Fruit fly (Drosophila melanogaster) whole organism, embryonic: ENCODE results near the gene Gmap.

ENCODE experiments used
- CG10431 ChIP-seq: fragments of 200-800 bp; sonication (Bioruptor generic); optimal IDR thresholded peaks from 3 replicates; lab custom pipeline; 2018; ENCODE audit warnings: missing biosample characterization, mild to moderate bottlenecking, missing genetic modification characterization
- CG10959 ChIP-seq: fragments of 200-800 bp; sonication (Bioruptor generic); IDR thresholded peaks from 2 replicates; pipeline ENCODE4 v1.3.6; 2022; ENCODE audit warnings: missing biosample characterization, missing genetic modification characterization
- CG11093 ChIP-seq: fragments of 200-800 bp; sonication (Bioruptor generic); IDR thresholded peaks from 3 replicates; pipeline ENCODE4 v1.3.6; 2022; ENCODE audit warnings: missing biosample characterization, missing genetic modification characterization
- CG11504 ChIP-seq: fragments of 200-800 bp; sonication (Bioruptor generic); optimal IDR thresholded peaks from 3 replicates; lab custom pipeline; 2019; ENCODE audit warnings: missing biosample characterization, mild to moderate bottlenecking, missing genetic modification characterization, moderate library complexity
- CG11560 ChIP-seq: fragments of 200-800 bp; sonication (Bioruptor generic); IDR thresholded peaks from 3 replicates; pipeline ENCODE4 v1.3.6; 2022; ENCODE audit warnings: missing biosample characterization, missing genetic modification characterization
- CG14050 ChIP-seq: fragments of 200-800 bp; sonication (Bioruptor generic); IDR thresholded peaks from 3 replicates; pipeline ENCODE4 v1.3.6; 2022; ENCODE audit warnings: missing biosample characterization, missing genetic modification characterization
- CG1832 ChIP-seq: fragments of 200-800 bp; sonication (Bioruptor generic); optimal IDR thresholded peaks from 2 replicates; lab custom pipeline; 2017; ENCODE audit warnings: missing biosample characterization, mild to moderate bottlenecking, missing genetic modification characterization, inconsistent platforms
- CG2116 ChIP-seq: fragments of 200-800 bp; sonication (Bioruptor generic); optimal IDR thresholded peaks from 3 replicates; lab custom pipeline; 2018; ENCODE audit warnings: missing biosample characterization, mild to moderate bottlenecking, missing genetic modification characterization
- CG2678 ChIP-seq: fragments of 200-800 bp; sonication (Bioruptor generic); optimal IDR thresholded peaks from 3 replicates; lab custom pipeline; 2019; ENCODE audit warnings: missing biosample characterization, mild to moderate bottlenecking, missing genetic modification characterization, moderate library complexity
- CG2712 ChIP-seq: fragments of 200-800 bp; optimal IDR thresholded peaks from 3 replicates; lab custom pipeline; 2019; ENCODE audit warnings: missing biosample characterization, mild to moderate bottlenecking, missing genetic modification characterization, moderate library complexity
- CG33557 ChIP-seq: fragments of 200-800 bp; sonication (Bioruptor generic); optimal IDR thresholded peaks from 2 replicates; lab custom pipeline; 2019; ENCODE audit warnings: missing biosample characterization, mild to moderate bottlenecking, missing genetic modification characterization, moderate library complexity
- CG34224 ChIP-seq: fragments of 200-800 bp; sonication (Bioruptor generic); IDR thresholded peaks from 3 replicates; pipeline ENCODE4 v1.3.6; 2022; ENCODE audit warnings: missing biosample characterization, missing genetic modification characterization; ENCODE audit not compliant: partially characterized antibody
- CG34422 ChIP-seq: fragments of 200-800 bp; sonication (Bioruptor generic); IDR thresholded peaks from 3 replicates; pipeline ENCODE4 v1.3.6; 2022; ENCODE audit warnings: missing biosample characterization, missing genetic modification characterization
- CG4282 ChIP-seq: fragments of 200-800 bp; sonication (Bioruptor generic); optimal IDR thresholded peaks from 2 replicates; lab custom pipeline; 2016; ENCODE audit warnings: missing biosample characterization, missing genetic modification characterization
- CG4360 ChIP-seq: fragments of 200-800 bp; sonication (Bioruptor generic); IDR thresholded peaks from 2 replicates; pipeline ENCODE4 v1.3.6; 2022; ENCODE audit warnings: missing biosample characterization, missing genetic modification characterization
- CG4854 ChIP-seq: fragments of 200-800 bp; sonication (Bioruptor generic); optimal IDR thresholded peaks from 2 replicates; lab custom pipeline; 2016; ENCODE audit warnings: missing biosample characterization, missing genetic modification characterization, inconsistent platforms
- CG5245 ChIP-seq: fragments of 200-800 bp; sonication (Bioruptor generic); optimal IDR thresholded peaks from 3 replicates; lab custom pipeline; 2016; ENCODE audit warnings: missing biosample characterization, missing genetic modification characterization
- CG7271 ChIP-seq: fragments of 200-800 bp; sonication (Bioruptor generic); optimal IDR thresholded peaks from 2 replicates; lab custom pipeline; 2018; ENCODE audit warnings: missing biosample characterization, mild to moderate bottlenecking, missing genetic modification characterization, moderate library complexity
- CG7928 ChIP-seq: fragments of 200-800 bp; sonication (Bioruptor generic); optimal IDR thresholded peaks from 2 replicates; lab custom pipeline; 2017; ENCODE audit warnings: missing biosample characterization, mild to moderate bottlenecking, missing genetic modification characterization
- CG8765 ChIP-seq: fragments of 200-800 bp; sonication (Bioruptor generic); IDR thresholded peaks from 2 replicates; pipeline ENCODE4 v1.3.6; 2022; ENCODE audit warnings: missing biosample characterization, missing genetic modification characterization
- CG8944 ChIP-seq: fragments of 200-800 bp; sonication (Bioruptor generic); optimal IDR thresholded peaks from 3 replicates; lab custom pipeline; 2016; ENCODE audit warnings: missing biosample characterization, missing genetic modification characterization
- CG9797 ChIP-seq: fragments of 200-800 bp; sonication (Bioruptor generic); optimal IDR thresholded peaks from 3 replicates; lab custom pipeline; 2018; ENCODE audit warnings: missing biosample characterization, mild to moderate bottlenecking, missing genetic modification characterization
- Doc3 ChIP-seq: fragments of 200-800 bp; sonication (Bioruptor generic); IDR thresholded peaks from 3 replicates; pipeline ENCODE4 v1.3.6; 2022; ENCODE audit warnings: missing biosample characterization, missing genetic modification characterization; ENCODE audit not compliant: partially characterized antibody
- HmgD ChIP-seq: fragments of 200-800 bp; sonication (Bioruptor generic); optimal IDR thresholded peaks from 3 replicates; lab custom pipeline; 2016; ENCODE audit warnings: missing biosample characterization, missing genetic modification characterization
- Hmr ChIP-seq: fragments of 200-800 bp; sonication (Bioruptor generic); optimal IDR thresholded peaks from 3 replicates; lab custom pipeline; 2017; ENCODE audit warnings: mild to moderate bottlenecking, missing biosample characterization, missing genetic modification reagents, missing genetic modification characterization
- Max ChIP-seq: fragments of 200-800 bp; sonication (Bioruptor generic); optimal IDR thresholded peaks from 2 replicates; lab custom pipeline; 2016; ENCODE audit warnings: missing biosample characterization, mild to moderate bottlenecking, missing genetic modification characterization
- NFAT ChIP-seq: fragments of 200-800 bp; sonication (Bioruptor generic); IDR thresholded peaks from 2 replicates; pipeline ENCODE4 v1.3.6; 2022; ENCODE audit warnings: missing biosample characterization, missing genetic modification characterization
- Ravus ChIP-seq: fragments of 200-800 bp; sonication (Bioruptor generic); IDR thresholded peaks from 2 replicates; pipeline ENCODE4 v1.3.6; 2022; ENCODE audit warnings: missing biosample characterization, missing genetic modification characterization
- TFAM ChIP-seq: fragments of 200-800 bp; sonication (Bioruptor generic); optimal IDR thresholded peaks from 2 replicates; lab custom pipeline; 2017; ENCODE audit warnings: missing biosample characterization, missing genetic modification characterization, inconsistent platforms
- Usf ChIP-seq: fragments of 200-800 bp; sonication (Bioruptor generic); optimal IDR thresholded peaks from 2 replicates; lab custom pipeline; 2017; ENCODE audit warnings: missing genotype, missing biosample characterization, missing genetic modification characterization
- YL-1 ChIP-seq: fragments of 200-800 bp; sonication (Bioruptor generic); optimal IDR thresholded peaks from 3 replicates; lab custom pipeline; 2017; ENCODE audit warnings: missing biosample characterization, mild to moderate bottlenecking, missing genetic modification characterization
- al ChIP-seq: fragments of 200-800 bp; sonication (Bioruptor generic); IDR thresholded peaks from 2 replicates; pipeline ENCODE4 v1.3.6; 2022; ENCODE audit warnings: missing biosample characterization, missing genetic modification characterization
- br ChIP-seq: fragments of >200 bp; optimal IDR thresholded peaks from 2 replicates; lab custom pipeline; 2017
- fd64A ChIP-seq: fragments of 200-800 bp; sonication (Bioruptor generic); optimal IDR thresholded peaks from 3 replicates; lab custom pipeline; 2018; ENCODE audit warnings: missing biosample characterization, mild to moderate bottlenecking, missing genetic modification characterization
- ftz-f1 ChIP-seq: fragments of 200-800 bp; sonication (Bioruptor generic); optimal IDR thresholded peaks from 2 replicates; lab custom pipeline; 2016; ENCODE audit warnings: missing biosample characterization, missing genetic modification characterization
- gcm ChIP-seq: fragments of 200-800 bp; sonication (Bioruptor generic); optimal IDR thresholded peaks from 2 replicates; lab custom pipeline; 2019; ENCODE audit warnings: missing biosample characterization, mild to moderate bottlenecking, missing genetic modification characterization, moderate library complexity
- ham ChIP-seq: fragments of 200-800 bp; sonication (Bioruptor generic); IDR thresholded peaks from 2 replicates; pipeline ENCODE4 v1.3.6; 2022; ENCODE audit warnings: missing biosample characterization, missing genetic modification characterization
- jumu ChIP-seq: fragments of 200-800 bp; sonication (Bioruptor generic); optimal IDR thresholded peaks from 3 replicates; lab custom pipeline; 2016; ENCODE audit warnings: missing biosample characterization, missing genetic modification characterization
- kay ChIP-seq: fragments of 200-800 bp; sonication (Bioruptor generic); optimal IDR thresholded peaks from 2 replicates; lab custom pipeline; 2016; ENCODE audit warnings: missing biosample characterization, missing genetic modification characterization
- klu ChIP-seq: fragments of 200-800 bp; sonication (Bioruptor generic); IDR thresholded peaks from 2 replicates; pipeline ENCODE4 v1.3.6; 2022; ENCODE audit warnings: missing biosample characterization, missing genetic modification characterization
- nmo ChIP-seq: fragments of 200-800 bp; sonication (Bioruptor generic); optimal IDR thresholded peaks from 2 replicates; lab custom pipeline; 2018; ENCODE audit warnings: missing biosample characterization, mild to moderate bottlenecking, missing genetic modification characterization, moderate library complexity
- pb ChIP-seq: fragments of 200-800 bp; sonication (Bioruptor generic); optimal IDR thresholded peaks from 3 replicates; lab custom pipeline; 2016; ENCODE audit warnings: missing biosample characterization, missing genetic modification characterization
- pita ChIP-seq: fragments of 200-800 bp; sonication (Bioruptor generic); optimal IDR thresholded peaks from 2 replicates; lab custom pipeline; 2017; ENCODE audit warnings: missing biosample characterization, mild to moderate bottlenecking, missing genetic modification characterization
- run ChIP-seq: fragments of 200-800 bp; sonication (Bioruptor generic); optimal IDR thresholded peaks from 3 replicates; lab custom pipeline; 2018; ENCODE audit warnings: missing biosample characterization, mild to moderate bottlenecking, missing genetic modification characterization
- shn ChIP-seq: fragments of 200-800 bp; sonication (Bioruptor generic); optimal IDR thresholded peaks from 3 replicates; lab custom pipeline; 2016; ENCODE audit warnings: missing biosample characterization, missing genetic modification characterization
- sug ChIP-seq: fragments of 200-800 bp; optimal IDR thresholded peaks from 2 replicates; lab custom pipeline; 2019; ENCODE audit warnings: missing biosample characterization, mild to moderate bottlenecking, missing genetic modification characterization, moderate library complexity
- tll ChIP-seq, 2 experiments: fragments of 200-800 bp in 1 of 2; fragments of >200 bp in 1 of 2; sonication (Bioruptor generic) in 1 of 2; optimal IDR thresholded peaks; 2 replicates each; lab custom pipeline; 2017 to 2019; ENCODE audit warnings: missing biosample characterization in 2 of 2, missing genetic modification characterization in 2 of 2, mild to moderate bottlenecking in 1 of 2, moderate library complexity in 1 of 2
- tna ChIP-seq: fragments of 200-800 bp; sonication (Bioruptor generic); IDR thresholded peaks from 2 replicates; pipeline ENCODE4 v1.3.6; 2022; ENCODE audit warnings: missing biosample characterization, missing genetic modification characterization; ENCODE audit not compliant: partially characterized antibody
- usp ChIP-seq: fragments of >200 bp; optimal IDR thresholded peaks from 2 replicates; lab custom pipeline; 2017; ENCODE audit warnings: missing biosample characterization, missing genetic modification characterization
- vvl ChIP-seq: fragments of 200-800 bp; sonication (Bioruptor generic); IDR thresholded peaks from 2 replicates; pipeline ENCODE4 v1.3.6; 2022; ENCODE audit warnings: missing biosample characterization, missing genetic modification characterization

Gene Gmap

DNA sequence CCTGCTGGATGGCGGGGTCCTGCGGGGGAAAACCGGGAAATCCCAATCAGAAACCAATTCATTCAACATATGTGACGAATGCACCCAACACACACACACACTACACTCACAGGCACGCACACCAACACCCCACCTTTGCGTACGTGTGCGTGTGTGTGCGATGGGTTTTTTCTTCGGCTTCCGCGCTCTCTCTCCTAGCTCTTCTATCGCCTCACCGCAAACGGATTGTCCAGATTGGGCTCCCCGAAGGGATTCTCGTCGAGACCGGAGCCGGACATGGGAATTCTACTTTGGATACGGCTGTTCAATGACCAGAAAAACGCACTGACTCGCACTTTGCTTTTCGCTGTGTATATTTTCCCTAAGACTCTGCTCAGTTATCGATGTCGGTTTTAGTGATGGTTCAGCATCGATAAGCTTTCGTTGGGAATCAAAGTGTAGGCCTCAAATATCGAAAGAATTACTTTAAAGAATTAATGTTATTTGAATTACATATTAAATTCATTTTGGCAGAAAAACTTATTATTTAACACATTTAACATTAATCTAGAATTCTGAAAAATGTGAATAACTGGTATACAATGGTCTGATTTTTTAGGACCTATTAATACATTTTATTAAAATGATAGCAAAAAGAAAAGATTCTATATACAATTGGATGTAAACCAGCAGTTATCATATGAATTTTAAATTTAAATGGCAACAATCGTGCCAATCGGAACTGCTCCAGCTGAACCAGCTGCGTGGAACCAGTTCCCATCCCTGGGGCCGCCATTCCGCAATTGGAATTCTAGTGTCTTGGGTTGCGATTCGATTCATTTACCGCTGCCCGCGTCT is 37.0 kb upstream of the Gmap start, which contains the start of the genes Scamp and Ahcy (continued):
- 0 out of 3 replicates have a peak, but pooled peaks have one; percentile 42 for TF ChIP-seq Doc3 (GFP tag; lab: Robert Waterston, UW)
- TF ChIP-seq CG7928 (GFP tag; lab: Kevin White, UChicago): peak; percentile 81
- TF ChIP-seq CG4854 (GFP tag; lab: Kevin White, UChicago): no peak
- TF ChIP-seq al (GFP tag; lab: Robert Waterston, UW): no peak
- no peak for TF ChIP-seq Usf (GFP tag; lab: Kevin White, UChicago)
- TF ChIP-seq CG34422: no peak
- no peak for TF ChIP-seq klu (GFP tag; lab: Robert Waterston, UW)
- no peak for TF ChIP-seq usp (GFP tag; lab: Kevin White, UChicago)
- no peak for TF ChIP-seq tll (GFP tag; optimal IDR thresholded peaks at IDR 0.05; lab: Kevin White, UChicago)
- no peak for TF ChIP-seq Max
- no peak for TF ChIP-seq fd64A (GFP tag; lab: Kevin White, UChicago)
- 0 out of 2 replicates have a peak, but pooled peaks have one; percentile 12 for TF ChIP-seq NFAT (GFP tag; lab: Robert Waterston, UW)
- TF ChIP-seq kay (GFP tag; lab: Kevin White, UChicago): no peak
- TF ChIP-seq nmo (GFP tag; lab: Kevin White, UChicago): peak; percentile 44
- TF ChIP-seq CG7271 (tag; lab: Kevin White, UChicago): no peak
- TF ChIP-seq gcm (GFP tag; lab: Kevin White, UChicago): no peak
- no peak for TF ChIP-seq jumu
- peak; percentile 32 for TF ChIP-seq CG2712
- no peak for TF ChIP-seq vvl (GFP tag; lab: Robert Waterston, UW)
- TF ChIP-seq CG4360 (GFP tag; lab: Robert Waterston, UW): no peak
- peak; percentile 57 for TF ChIP-seq YL-1
- TF ChIP-seq CG2116 (GFP tag; lab: Kevin White, UChicago): peak; percentile 77
- TF ChIP-seq CG33557 (GFP tag; lab: Kevin White, UChicago): no peak
- TF ChIP-seq pita (GFP tag; lab: Kevin White, UChicago): no peak
- no peak for TF ChIP-seq sug (tag; lab: Kevin White, UChicago)
- no peak for TF ChIP-seq run (tag; lab: Kevin White, UChicago)
- no peak for TF ChIP-seq ham (GFP tag; lab: Robert Waterston, UW)
- peak; percentile 24 for TF ChIP-seq Hmr (GFP tag; lab: Kevin White, UChicago)
- no peak for TF ChIP-seq CG11093 (GFP tag; lab: Robert Waterston, UW)
- no peak for TF ChIP-seq CG8944 (GFP tag; lab: Kevin White, UChicago)
- TF ChIP-seq ftz-f1: no peak
- TF ChIP-seq CG8765 (GFP tag; lab: Robert Waterston, UW): no peak
- TF ChIP-seq CG34224 (GFP tag; lab: Robert Waterston, UW): no peak; the same call in 2 of the 3 replicates
- no peak for TF ChIP-seq CG9797 (GFP tag; lab: Kevin White, UChicago)
- no peak for TF ChIP-seq shn (GFP tag; lab: Kevin White, UChicago)
- no peak for TF ChIP-seq CG14050 (GFP tag; lab: Robert Waterston, UW)
- no peak for TF ChIP-seq tna (GFP tag; lab: Robert Waterston, UW)
- no peak for TF ChIP-seq CG11560 (tag; lab: Robert Waterston, UW)
- no peak for TF ChIP-seq TFAM (GFP tag; lab: Kevin White, UChicago)
- TF ChIP-seq CG1832 (GFP tag; lab: Kevin White, UChicago): no peak
- TF ChIP-seq CG4282: no peak
- no peak for TF ChIP-seq HmgD
- no peak for TF ChIP-seq CG10431 (GFP tag; lab: Kevin White, UChicago)
- TF ChIP-seq CG10959 (GFP tag; lab: Robert Waterston, UW): no peak
- no peak for TF ChIP-seq Ravus
- no peak for TF ChIP-seq pb
- TF ChIP-seq br (lab: Kevin White, UChicago): no peak
- peak; percentile 45 for TF ChIP-seq CG11504 (tag; lab: Kevin White, UChicago)
- TF ChIP-seq CG5245 (GFP tag; lab: Kevin White, UChicago): no peak
- peak; percentile 32 for TF ChIP-seq CG2678 (tag; lab: Kevin White, UChicago)
